Worm (Caenorhabditis elegans) whole organism, midembryonic: Measurements from ENCODE around the gene ZK1320.2.

ENCODE experiments used
- T22C8.4 ChIP-seq: fragments of 200-800 bp; sonication (Bioruptor generic); IDR thresholded peaks from 2 replicates; pipeline ENCODE4 v1.3.6; 2022; ENCODE audit warnings: missing genetic modification characterization, missing compliant biosample characterization
- flt-1 ChIP-seq: fragments of 200-800 bp; sonication (Bioruptor generic); IDR thresholded peaks from 2 replicates; pipeline ENCODE4 v1.3.6; 2022; ENCODE audit warnings: missing genetic modification characterization, missing compliant biosample characterization
- klf-2 ChIP-seq: fragments of 200-800 bp; sonication (Bioruptor generic); conservative IDR thresholded peaks from 2 replicates; pipeline ENCODE4 v1.3.6; 2022; ENCODE audit warnings: missing genetic modification reagents, missing genetic modification characterization, missing compliant biosample characterization
- ref-1 ChIP-seq: fragments of 200-800 bp; sonication (Bioruptor generic); conservative IDR thresholded peaks from 2 replicates; pipeline ENCODE4 v1.3.6; 2022; ENCODE audit warnings: missing genetic modification reagents, missing genetic modification characterization, missing compliant biosample characterization
- tab-1 ChIP-seq: fragments of 200-800 bp; sonication (Bioruptor generic); IDR thresholded peaks from 2 replicates; pipeline ENCODE4 v1.3.6; 2022; ENCODE audit warnings: missing genetic modification characterization, missing compliant biosample characterization
- ztf-23 ChIP-seq: fragments of 200-800 bp; sonication (Bioruptor generic); IDR thresholded peaks from 2 replicates; pipeline ENCODE4 v1.3.6; 2022; ENCODE audit warnings: missing genetic modification reagents, missing genetic modification characterization, missing compliant biosample characterization
- ztf-29 ChIP-seq: fragments of 200-800 bp; sonication (Bioruptor generic); IDR thresholded peaks from 2 replicates; pipeline ENCODE4 v1.3.6; 2022; ENCODE audit warnings: missing genetic modification reagents, missing genetic modification characterization, missing compliant biosample characterization

ce11 chrII:9652919-9653318 is 5.9 kb downstream of the ZK1320.2 start, which contains the start of gene ZK1307.3:
- TF ChIP-seq ztf-29 (GFP tag; lab: Robert Waterston, UW) (no peak), T22C8.4 (GFP tag; lab: Robert Waterston, UW) (no peak), flt-1 (GFP tag; lab: Robert Waterston, UW) (no peak), ref-1 (GFP tag; lab: Robert Waterston, UW) (no peak), tab-1 (GFP tag; lab: Robert Waterston, UW) (no peak), klf-2 (GFP tag; lab: Robert Waterston, UW) (no peak), ztf-23 (GFP tag; lab: Robert Waterston, UW) (no peak)
